Worm (Caenorhabditis elegans) whole organism, L1 larva: ENCODE data around the gene puf-5.

Experiments
- ceh-82 ChIP-seq, 3 experiments: fragments of 150-350 bp in 1 of 3; sonication (generic microtip) in 2 of 3; optimal IDR thresholded peaks; 2 replicates each; lab custom pipeline; 2014 to 2017; ENCODE audit warnings: missing biosample characterization in 3 of 3, missing genetic modification characterization in 3 of 3
- dsc-1 ChIP-seq: sonication (generic microtip); optimal IDR thresholded peaks from 2 replicates; lab custom pipeline; 2016; ENCODE audit warnings: mild to moderate bottlenecking, missing genetic modification characterization, missing compliant biosample characterization
- fos-1 ChIP-seq: fragments of 150-350 bp; optimal IDR thresholded peaks from 2 replicates; lab custom pipeline; 2014; ENCODE audit warnings: missing biosample characterization, missing genetic modification characterization
- hlh-17 ChIP-seq: fragments of 200-800 bp; sonication (Bioruptor generic); optimal IDR thresholded peaks from 2 replicates; lab custom pipeline; 2018; ENCODE audit warnings: missing genetic modification characterization, mild to moderate bottlenecking, missing compliant biosample characterization, moderate library complexity, borderline replicate concordance
- lsy-2 ChIP-seq, 2 experiments: fragments of 150-350 bp; optimal IDR thresholded peaks; 2 replicates each; lab custom pipeline; 2014; ENCODE audit warnings: missing biosample characterization in 2 of 2, missing genetic modification characterization in 2 of 2
- nhr-76 ChIP-seq: sonication (generic microtip); optimal IDR thresholded peaks from 2 replicates; lab custom pipeline; 2017; ENCODE audit warnings: missing biosample characterization, missing genetic modification characterization
- pqm-1 ChIP-seq: sonication (generic microtip); optimal IDR thresholded peaks from 3 replicates; lab custom pipeline; 2017; ENCODE audit warnings: missing biosample characterization, missing genetic modification characterization
- unc-62 ChIP-seq: fragments of 150-350 bp; optimal IDR thresholded peaks from 2 replicates; lab custom pipeline; 2014; ENCODE audit warnings: missing biosample characterization, missing genetic modification reagents, missing genetic modification characterization
- xbp-1 ChIP-seq: sonication (generic microtip); optimal IDR thresholded peaks from 2 replicates; lab custom pipeline; 2016; ENCODE audit warnings: missing genetic modification characterization, missing compliant biosample characterization

- no peak for TF ChIP-seq hlh-17 (GFP tag; lab: Kevin White, UChicago)
- TF ChIP-seq xbp-1 (tag; lab: Kevin White, UChicago) = no peak
- TF ChIP-seq lsy-2 (tag; optimal IDR thresholded peaks at IDR 0.05; lab: Kevin White, UChicago) = no peak
- TF ChIP-seq unc-62 = no peak
- no peak for TF ChIP-seq dsc-1
- TF ChIP-seq nhr-76 (tag; lab: Kevin White, UChicago) = no peak
- TF ChIP-seq pqm-1 (tag; lab: Kevin White, UChicago) = no peak
- TF ChIP-seq fos-1 (tag; lab: Kevin White, UChicago) = no peak
- TF ChIP-seq ceh-82 (tag; optimal IDR thresholded peaks at IDR 0.05; lab: Kevin White, UChicago) = no peak
Observed at ce11 chrII:8606549-8606948, 31.2 kb downstream of the puf-5 start, which contains the start of gene F28C6.8.
